Worm (Caenorhabditis elegans) whole organism, L1 larva: ENCODE measurements around the gene F56D5.5.

Experiments used
- F16B12.6 ChIP-seq: fragments of 150-350 bp; optimal IDR thresholded peaks from 2 replicates; lab custom pipeline; 2014; ENCODE audit warnings: missing biosample characterization, missing genetic modification characterization
- alr-1 ChIP-seq: fragments of 200-800 bp; sonication (Bioruptor generic); optimal IDR thresholded peaks from 2 replicates; lab custom pipeline; 2018; ENCODE audit warnings: borderline replicate concordance, mild to moderate bottlenecking, missing genetic modification characterization, missing compliant biosample characterization
- aly-2 ChIP-seq: fragments of 150-350 bp; optimal IDR thresholded peaks from 2 replicates; lab custom pipeline; 2014; ENCODE audit warnings: missing biosample characterization, missing genetic modification characterization
- blmp-1 ChIP-seq: fragments of 150-350 bp; optimal IDR thresholded peaks from 2 replicates; lab custom pipeline; 2014; ENCODE audit warnings: missing biosample characterization, missing genetic modification characterization
- dsc-1 ChIP-seq: sonication (generic microtip); optimal IDR thresholded peaks from 2 replicates; lab custom pipeline; 2016; ENCODE audit warnings: mild to moderate bottlenecking, missing genetic modification characterization, missing compliant biosample characterization
- efl-1 ChIP-seq, 4 experiments: fragments of 150-350 bp; optimal IDR thresholded peaks in 3 of 4; peaks in 1 of 4; 1 replicate in 1 of 4; 2 replicates in 3 of 4; lab custom pipeline; 2014; ENCODE audit warnings: missing biosample characterization in 2 of 4, missing genetic modification characterization in 2 of 4, missing genetic modification reagents in 2 of 4
- elt-2 ChIP-seq: sonication (generic microtip); optimal IDR thresholded peaks from 2 replicates; lab custom pipeline; 2016; ENCODE audit warnings: missing genetic modification characterization, mild to moderate bottlenecking, inconsistent platforms, missing compliant biosample characterization, missing genetic modification reagents
- elt-3 ChIP-seq, 6 experiments: fragments of 150-350 bp in 1 of 6; sonication (generic microtip); optimal IDR thresholded peaks; 2 replicates each; lab custom pipeline; 2017 to 2018; ENCODE audit warnings: missing biosample characterization in 6 of 6, missing genetic modification characterization in 6 of 6, inconsistent platforms in 1 of 6
- fkh-10 ChIP-seq: sonication (generic microtip); optimal IDR thresholded peaks from 2 replicates; lab custom pipeline; 2017; ENCODE audit warnings: missing biosample characterization, missing genetic modification reagents, missing genetic modification characterization
- fkh-8 ChIP-seq: sonication (generic microtip); optimal IDR thresholded peaks from 2 replicates; lab custom pipeline; 2016; ENCODE audit warnings: mild to moderate bottlenecking, missing genetic modification characterization, missing compliant biosample characterization
- fos-1 ChIP-seq: fragments of 150-350 bp; optimal IDR thresholded peaks from 2 replicates; lab custom pipeline; 2014; ENCODE audit warnings: missing biosample characterization, missing genetic modification characterization
- hpl-2 ChIP-seq: fragments of 150-350 bp; optimal IDR thresholded peaks from 2 replicates; lab custom pipeline; 2014; ENCODE audit warnings: missing biosample characterization, missing genetic modification reagents, missing genetic modification characterization
- jun-1 ChIP-seq: fragments of 150-350 bp; optimal IDR thresholded peaks from 2 replicates; lab custom pipeline; 2014; ENCODE audit warnings: missing biosample characterization, missing genetic modification reagents, missing genetic modification characterization
- lin-13 ChIP-seq: fragments of 150-350 bp; optimal IDR thresholded peaks from 2 replicates; lab custom pipeline; 2014; ENCODE audit warnings: missing biosample characterization, missing genetic modification reagents, missing genetic modification characterization
- lin-14 ChIP-seq: fragments of 200-800 bp; sonication (Bioruptor generic); optimal IDR thresholded peaks from 2 replicates; lab custom pipeline; 2018; ENCODE audit warnings: mild to moderate bottlenecking, missing genetic modification characterization, moderate library complexity, missing compliant biosample characterization
- lin-15B ChIP-seq: fragments of 150-350 bp; sonication (generic microtip); optimal IDR thresholded peaks from 3 replicates; lab custom pipeline; 2014; ENCODE audit warnings: missing biosample characterization, missing genetic modification characterization
- lin-35 ChIP-seq, 2 experiments: fragments of 150-350 bp; optimal IDR thresholded peaks; 2 replicates each; lab custom pipeline; 2014; ENCODE audit warnings: missing biosample characterization in 2 of 2, missing genetic modification characterization in 2 of 2, missing genetic modification reagents in 2 of 2
- lsy-2 ChIP-seq, 2 experiments: fragments of 150-350 bp; optimal IDR thresholded peaks; 2 replicates each; lab custom pipeline; 2014; ENCODE audit warnings: missing biosample characterization in 2 of 2, missing genetic modification characterization in 2 of 2
- mab-9 ChIP-seq: fragments of 200-800 bp; sonication (Bioruptor generic); IDR thresholded peaks from 2 replicates; pipeline ENCODE4 v1.3.6; 2022; ENCODE audit warnings: missing genetic modification reagents, missing genetic modification characterization, missing compliant biosample characterization
- mdl-1 ChIP-seq, 2 experiments: fragments of 150-350 bp; optimal IDR thresholded peaks; 2 replicates each; lab custom pipeline; 2014 to 2017; ENCODE audit warnings: missing biosample characterization in 2 of 2, missing genetic modification characterization in 2 of 2, inconsistent platforms in 1 of 2
- mef-2 ChIP-seq: fragments of 150-350 bp; optimal IDR thresholded peaks from 2 replicates; lab custom pipeline; 2014; ENCODE audit warnings: missing biosample characterization, missing genetic modification characterization
- nhr-11 ChIP-seq: fragments of 150-350 bp; optimal IDR thresholded peaks from 2 replicates; lab custom pipeline; 2014; ENCODE audit warnings: missing biosample characterization, missing genetic modification characterization
- nhr-12 ChIP-seq: sonication (generic microtip); optimal IDR thresholded peaks from 2 replicates; lab custom pipeline; 2017; ENCODE audit warnings: missing biosample characterization, missing genetic modification characterization
- nhr-19 ChIP-seq: fragments of 200-800 bp; sonication (Bioruptor generic); conservative IDR thresholded peaks from 2 replicates; pipeline ENCODE4 v1.3.6; 2022; ENCODE audit warnings: missing genetic modification characterization, missing compliant biosample characterization
- nhr-20 ChIP-seq: sonication (generic microtip); optimal IDR thresholded peaks from 2 replicates; lab custom pipeline; 2016; ENCODE audit warnings: mild to moderate bottlenecking, missing genetic modification characterization, missing compliant biosample characterization
- nhr-237 ChIP-seq: fragments of 150-350 bp; optimal IDR thresholded peaks from 2 replicates; lab custom pipeline; 2014; ENCODE audit warnings: missing biosample characterization, missing genetic modification characterization
- nhr-28 ChIP-seq: fragments of 150-350 bp; optimal IDR thresholded peaks from 2 replicates; lab custom pipeline; 2014; ENCODE audit warnings: missing biosample characterization, missing genetic modification characterization
- nhr-47 ChIP-seq: sonication (generic microtip); optimal IDR thresholded peaks from 2 replicates; lab custom pipeline; 2016; ENCODE audit warnings: mild to moderate bottlenecking, missing genetic modification characterization, moderate library complexity, missing compliant biosample characterization
- nhr-84 ChIP-seq: sonication (generic microtip); optimal IDR thresholded peaks from 2 replicates; lab custom pipeline; 2017; ENCODE audit warnings: missing biosample characterization, missing genetic modification characterization
- pag-3 ChIP-seq: sonication (generic microtip); optimal IDR thresholded peaks from 2 replicates; lab custom pipeline; 2017; ENCODE audit warnings: missing genetic modification characterization, mild to moderate bottlenecking, missing compliant biosample characterization, antibody characterized with exemption, borderline replicate concordance; ENCODE audit not compliant: insufficient read depth
- pax-3 ChIP-seq: fragments of 200-800 bp; sonication (Bioruptor generic); optimal IDR thresholded peaks from 2 replicates; lab custom pipeline; 2018; ENCODE audit warnings: mild to moderate bottlenecking, missing genetic modification characterization, moderate library complexity, missing compliant biosample characterization
- rnt-1 ChIP-seq: sonication (generic microtip); optimal IDR thresholded peaks from 2 replicates; lab custom pipeline; 2016; ENCODE audit warnings: mild to moderate bottlenecking, missing genetic modification characterization, moderate library complexity, missing compliant biosample characterization
- skn-1 ChIP-seq: fragments of 150-350 bp; optimal IDR thresholded peaks from 2 replicates; lab custom pipeline; 2014; ENCODE audit warnings: missing biosample characterization, missing genetic modification characterization
- snpc-4 ChIP-seq: fragments of 150-350 bp; optimal IDR thresholded peaks from 2 replicates; lab custom pipeline; 2014; ENCODE audit warnings: missing biosample characterization, missing genetic modification characterization
- snu-23 ChIP-seq: sonication (generic microtip); optimal IDR thresholded peaks from 2 replicates; lab custom pipeline; 2016; ENCODE audit warnings: missing genetic modification characterization, missing compliant biosample characterization
- sox-4 ChIP-seq: sonication (generic microtip); optimal IDR thresholded peaks from 2 replicates; lab custom pipeline; 2016; ENCODE audit warnings: missing genetic modification characterization, missing compliant biosample characterization
- sptf-1 ChIP-seq: fragments of 150-350 bp; optimal IDR thresholded peaks from 2 replicates; lab custom pipeline; 2014; ENCODE audit warnings: missing biosample characterization, missing genetic modification characterization
- unc-62 ChIP-seq: fragments of 150-350 bp; optimal IDR thresholded peaks from 2 replicates; lab custom pipeline; 2014; ENCODE audit warnings: missing biosample characterization, missing genetic modification reagents, missing genetic modification characterization
- xbp-1 ChIP-seq: sonication (generic microtip); optimal IDR thresholded peaks from 2 replicates; lab custom pipeline; 2016; ENCODE audit warnings: missing genetic modification characterization, missing compliant biosample characterization
- zag-1 ChIP-seq: fragments of 150-350 bp; optimal IDR thresholded peaks from 2 replicates; lab custom pipeline; 2014; ENCODE audit warnings: missing biosample characterization, missing genetic modification characterization
- ztf-11 ChIP-seq, 2 experiments: sonication (generic microtip); optimal IDR thresholded peaks; 2 replicates each; lab custom pipeline; 2016 to 2017; ENCODE audit warnings: missing genetic modification characterization in 2 of 2, missing biosample characterization in 1 of 2, missing compliant biosample characterization in 1 of 2
- ztf-4 ChIP-seq: fragments of 150-350 bp; optimal IDR thresholded peaks from 2 replicates; lab custom pipeline; 2014; ENCODE audit warnings: missing biosample characterization, missing genetic modification characterization

Gene F56D5.5

ce11 chrIV:9408004-9408403, at the start of gene F56D5.5:
TSS of gene F56D5.5 (minus strand) at chrIV:9408104.
- TF ChIP-seq nhr-28 (tag; lab: Kevin White, UChicago) = no peak
- TF ChIP-seq mab-9 (GFP tag; lab: Robert Waterston, UW) = no peak

- TF ChIP-seq fkh-10 (no peak), sptf-1 (tag; lab: Kevin White, UChicago) (no peak), ztf-4 (tag; lab: Kevin White, UChicago) (no peak), nhr-12 (tag; lab: Kevin White, UChicago) (no peak), jun-1 (tag; lab: Kevin White, UChicago) (no peak), efl-1 (optimal IDR thresholded peaks at IDR 0.05; lab: Kevin White, UChicago) (no peak), efl-1 (GFP tag; optimal IDR thresholded peaks at IDR 0.05 in 1 of 2; lab: Kevin White, UChicago) (no peak), pax-3 (no peak), dsc-1 (no peak), lin-35 (GFP tag; optimal IDR thresholded peaks at IDR 0.05; lab: Kevin White, UChicago) (no peak), sox-4 (tag; lab: Kevin White, UChicago) (no peak), nhr-19 (GFP tag; lab: Robert Waterston, UW) (no peak), zag-1 (tag; lab: Kevin White, UChicago) (no peak), nhr-47 (tag; lab: Kevin White, UChicago) (no peak), lin-15B (no peak), fkh-8 (no peak), blmp-1 (tag; lab: Kevin White, UChicago) (no peak)
These were observed 49.5 kb upstream of the F56D5.5 start, which contains the start of gene cutl-17 for ce11 chrIV:9457400-9457799. TSS of gene cutl-17 (minus strand) at chrIV:9457500.

ce11 chrIV:9451816-9452215, 43.9 kb upstream of the F56D5.5 start:
- no peak for TF ChIP-seq skn-1 (tag; lab: Kevin White, UChicago)

ce11 chrIV:9450375-9450774, 42.5 kb upstream of the F56D5.5 start, which contains the start of gene cpin-1:
TSS of gene cpin-1 (plus strand) at chrIV:9450675.
- TF ChIP-seq efl-1 (optimal IDR thresholded peaks at IDR 0.05; lab: Kevin White, UChicago) = no peak
- TF ChIP-seq efl-1 (GFP tag; optimal IDR thresholded peaks at IDR 0.05 in 1 of 2; lab: Kevin White, UChicago) = peak in 1 of 2 experiments; percentile 89
- TF ChIP-seq blmp-1 (tag; lab: Kevin White, UChicago) = peak; percentile 18
- no peak for TF ChIP-seq alr-1
- no peak for TF ChIP-seq lin-15B
- no peak for TF ChIP-seq zag-1 (tag; lab: Kevin White, UChicago)
- no peak for TF ChIP-seq xbp-1 (tag; lab: Kevin White, UChicago)
- no peak for TF ChIP-seq elt-2
- TF ChIP-seq, all 84 proteins: peak for 2

ce11 chrIV:9447209-9447608, 39.3 kb upstream of the F56D5.5 start, which contains the start of gene hsp-12.6:
TSS of gene hsp-12.6 (minus strand) at chrIV:9447228.
- TF ChIP-seq nhr-19 (GFP tag; lab: Robert Waterston, UW) (peak; percentile 27; the same call in 1 of the 2 replicates), nhr-12 (tag; lab: Kevin White, UChicago) (no peak), efl-1 (optimal IDR thresholded peaks at IDR 0.05; lab: Kevin White, UChicago) (no peak), efl-1 (GFP tag; optimal IDR thresholded peaks at IDR 0.05 in 1 of 2; lab: Kevin White, UChicago) (peak in 1 of 2 experiments; percentile 88), mdl-1 (tag; optimal IDR thresholded peaks at IDR 0.05; lab: Kevin White, UChicago) (peak in 1 of 2 experiments; percentile 31), nhr-28 (tag; lab: Kevin White, UChicago) (no peak), mef-2 (peak; percentile 19), aly-2 (tag; lab: Kevin White, UChicago) (no peak), fkh-8 (no peak), elt-3 (tag; optimal IDR thresholded peaks at IDR 0.05; lab: Kevin White, UChicago) (no peak), jun-1 (tag; lab: Kevin White, UChicago) (no peak), dsc-1 (peak; percentile 63), nhr-237 (no peak), zag-1 (tag; lab: Kevin White, UChicago) (no peak), fos-1 (tag; lab: Kevin White, UChicago) (no peak), nhr-11 (tag; lab: Kevin White, UChicago) (no peak), snu-23 (GFP tag; lab: Kevin White, UChicago) (peak; percentile 27), nhr-47 (tag; lab: Kevin White, UChicago) (no peak), lin-13 (GFP tag; lab: Kevin White, UChicago) (no peak), ztf-11 (tag; optimal IDR thresholded peaks at IDR 0.05; lab: Kevin White, UChicago) (no peak), F16B12.6 (tag; lab: Kevin White, UChicago) (no peak), fkh-10 (no peak), hpl-2 (no peak), lin-14 (GFP tag; lab: Kevin White, UChicago) (peak; percentile 79), sptf-1 (tag; lab: Kevin White, UChicago) (no peak), pag-3 (no peak), lin-35 (GFP tag; optimal IDR thresholded peaks at IDR 0.05; lab: Kevin White, UChicago) (no peak), lsy-2 (tag; optimal IDR thresholded peaks at IDR 0.05; lab: Kevin White, UChicago) (peak; percentile 17 to 75), unc-62 (GFP tag; lab: Kevin White, UChicago) (no peak), snpc-4 (tag; lab: Kevin White, UChicago) (peak; percentile 54), rnt-1 (peak; percentile 52), nhr-20 (tag; lab: Kevin White, UChicago) (no peak), nhr-84 (tag; lab: Kevin White, UChicago) (no peak)
